Fruit fly (Drosophila melanogaster): ENCODE data around the gene CG43102.

DNA sequence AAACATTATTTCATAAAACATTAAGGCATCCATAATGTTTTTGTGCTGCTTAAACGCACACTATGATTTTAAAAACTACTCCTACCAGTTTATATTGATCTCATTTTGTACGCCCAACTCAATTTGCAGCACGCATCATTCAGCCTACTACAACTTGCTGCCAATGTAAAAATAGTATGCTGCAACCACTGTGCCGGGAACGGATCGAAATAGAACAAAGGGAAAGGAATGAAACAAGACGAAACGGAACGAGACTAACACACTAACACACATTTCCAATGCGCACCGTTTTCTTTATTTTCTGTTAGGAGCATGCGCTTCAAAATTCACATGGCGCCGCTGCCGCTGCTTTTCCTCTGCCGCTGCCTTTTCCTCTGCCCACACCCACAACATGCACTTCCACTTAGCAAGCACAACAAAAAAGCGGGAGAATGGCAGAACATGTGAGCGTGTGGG is 17.3 kb downstream of the CG43102 start:
- TF ChIP-seq ey (GFP tag; optimal IDR thresholded peaks at IDR 0.05) (no peak), Hr78 (GFP tag; optimal IDR thresholded peaks at IDR 0.05) (no peak), HLH106 (tag; optimal IDR thresholded peaks at IDR 0.05) (no peak), woc (GFP tag; optimal IDR thresholded peaks at IDR 0.05) (no peak), Mio (GFP tag; optimal IDR thresholded peaks at IDR 0.05) (no peak), Hnf4 (GFP tag; optimal IDR thresholded peaks at IDR 0.05) (no peak), Abd-B (GFP tag; optimal IDR thresholded peaks at IDR 0.05) (no peak), br (GFP tag; optimal IDR thresholded peaks at IDR 0.05) (no peak), OdsH (GFP tag; optimal IDR thresholded peaks at IDR 0.05) (no peak), Jra (GFP tag; optimal IDR thresholded peaks at IDR 0.05) (no peak)

Data from whole organism, wandering third instar larva.